Worm (Caenorhabditis elegans) whole organism, mixed stage, embryonic: ENCODE results near the gene F22H10.11.

Experiments
- ceh-39 ChIP-seq: fragments of 150-350 bp; optimal IDR thresholded peaks from 2 replicates; lab custom pipeline; 2014; ENCODE audit warnings: missing biosample characterization, missing genetic modification characterization
- ceh-43 ChIP-seq: fragments of 200-800 bp; sonication (Bioruptor generic); optimal IDR thresholded peaks from 2 replicates; lab custom pipeline; 2018; ENCODE audit warnings: mild to moderate bottlenecking, missing genetic modification characterization, moderate library complexity, missing compliant biosample characterization
- snpc-4 ChIP-seq: fragments of 150-350 bp; optimal IDR thresholded peaks from 2 replicates; lab custom pipeline; 2014; ENCODE audit warnings: missing biosample characterization, missing genetic modification characterization
- unc-62 ChIP-seq: fragments of 150-350 bp; optimal IDR thresholded peaks from 2 replicates; lab custom pipeline; 2014; ENCODE audit warnings: missing biosample characterization, missing genetic modification reagents, missing genetic modification characterization

ce11 chrX:16647222-16647621, 40.6 kb downstream of the F22H10.11 start:
- TF ChIP-seq ceh-39 (tag; lab: Kevin White, UChicago): no peak
- no peak for TF ChIP-seq snpc-4 (tag; lab: Kevin White, UChicago)
- TF ChIP-seq unc-62: no peak
- TF ChIP-seq ceh-43 (GFP tag; lab: Kevin White, UChicago): no peak
